Fruit fly (Drosophila melanogaster) S2 (cell line): ENCODE results near the gene CG10252.

Source experiments
- CG8478 ChIP-seq: fragments of >200 bp; optimal IDR thresholded peaks from 2 replicates; lab custom pipeline; 2018
- CTCF ChIP-seq, 2 experiments: fragments of >200 bp; optimal IDR thresholded peaks; 2 replicates each; lab custom pipeline; 2018

CG10252 gene

DNA sequence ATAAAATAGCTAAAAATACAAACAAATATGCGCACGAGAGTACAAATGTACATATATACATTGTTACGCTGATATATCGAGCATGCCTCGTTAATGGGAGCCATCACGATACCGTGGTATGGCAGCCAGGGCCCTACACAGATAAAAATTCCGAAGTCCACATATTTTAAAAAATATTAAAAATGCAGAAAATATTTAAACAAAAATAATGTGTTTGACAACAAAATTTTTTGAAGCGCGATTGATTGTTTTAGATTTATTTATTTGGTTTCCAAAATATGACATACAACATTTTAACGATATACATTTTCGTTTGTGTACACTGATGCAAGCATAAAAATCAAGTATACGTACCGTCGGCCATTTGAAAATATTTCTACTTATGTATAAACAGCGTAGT lies 30.7 kb upstream of the CG10252 start:
- no peak for TF ChIP-seq CG8478 (lab: Kevin White, UChicago)
- TF ChIP-seq CTCF (optimal IDR thresholded peaks at IDR 0.05; lab: Kevin White, UChicago) = no peak

DNA sequence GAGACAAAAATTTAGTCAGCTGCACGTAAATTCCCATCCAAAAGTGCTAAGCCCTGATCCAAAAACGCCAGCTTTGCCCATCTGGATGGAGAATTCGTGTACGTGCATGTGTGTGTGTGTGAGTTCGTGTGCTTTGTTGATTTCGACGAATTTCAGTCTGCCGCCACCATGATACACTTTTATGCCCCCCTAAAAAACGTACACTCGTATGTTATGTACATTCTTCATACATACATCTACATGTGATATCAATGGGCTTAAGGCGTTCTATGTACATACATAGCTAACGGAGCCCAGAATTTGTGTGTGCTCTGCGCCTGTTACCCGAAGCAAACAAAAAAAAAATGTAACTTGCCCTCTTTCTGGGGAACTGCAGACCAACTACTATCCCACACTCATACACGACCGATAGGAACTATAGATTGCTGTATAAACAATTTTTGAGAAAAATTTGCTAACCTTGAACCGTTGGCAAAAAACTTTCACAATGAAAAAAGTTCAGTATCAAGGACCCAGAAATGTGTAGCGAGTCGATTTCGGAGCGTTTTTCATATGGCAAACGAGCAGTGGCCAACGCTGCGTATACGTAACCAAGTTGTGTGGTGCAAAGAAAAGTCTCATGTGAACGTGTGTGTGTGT lies 29.8 kb upstream of the CG10252 start:
- TF ChIP-seq CG8478 (lab: Kevin White, UChicago) (no peak), CTCF (optimal IDR thresholded peaks at IDR 0.05; lab: Kevin White, UChicago) (no peak)

DNA sequence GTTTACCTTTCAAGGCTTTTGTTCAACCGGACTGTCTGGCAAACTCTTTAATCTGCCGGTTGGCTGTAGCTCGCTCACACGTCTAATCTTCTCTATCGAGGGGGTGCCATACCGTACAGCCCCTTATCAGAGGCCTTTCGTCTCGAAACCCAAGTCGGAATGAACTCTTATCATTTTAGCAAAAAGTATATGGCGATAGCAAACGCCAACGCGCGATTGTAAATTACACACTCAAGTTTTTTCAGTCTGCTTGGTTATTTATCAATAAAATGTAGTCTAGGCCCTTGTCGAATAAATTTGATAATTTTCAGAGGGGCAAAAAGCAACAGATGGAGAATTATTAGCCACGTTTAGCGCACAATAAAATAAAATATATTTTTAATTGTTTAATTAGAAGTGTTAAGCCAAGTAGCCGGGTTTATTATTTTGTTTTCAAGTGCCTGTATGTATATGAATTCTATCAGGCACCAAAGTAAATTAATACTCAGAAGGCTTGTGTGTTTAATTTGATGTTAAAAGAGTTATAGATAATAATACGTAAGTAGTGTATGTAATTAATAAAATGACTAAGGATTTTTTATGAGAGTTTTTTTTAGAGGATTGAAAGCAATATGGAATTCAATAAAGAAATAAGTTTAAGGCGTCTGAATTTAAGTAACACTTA lies 28.9 kb upstream of the CG10252 start:
- no peak for TF ChIP-seq CTCF (optimal IDR thresholded peaks at IDR 0.05; lab: Kevin White, UChicago)
- TF ChIP-seq CG8478 (lab: Kevin White, UChicago) = no peak

DNA sequence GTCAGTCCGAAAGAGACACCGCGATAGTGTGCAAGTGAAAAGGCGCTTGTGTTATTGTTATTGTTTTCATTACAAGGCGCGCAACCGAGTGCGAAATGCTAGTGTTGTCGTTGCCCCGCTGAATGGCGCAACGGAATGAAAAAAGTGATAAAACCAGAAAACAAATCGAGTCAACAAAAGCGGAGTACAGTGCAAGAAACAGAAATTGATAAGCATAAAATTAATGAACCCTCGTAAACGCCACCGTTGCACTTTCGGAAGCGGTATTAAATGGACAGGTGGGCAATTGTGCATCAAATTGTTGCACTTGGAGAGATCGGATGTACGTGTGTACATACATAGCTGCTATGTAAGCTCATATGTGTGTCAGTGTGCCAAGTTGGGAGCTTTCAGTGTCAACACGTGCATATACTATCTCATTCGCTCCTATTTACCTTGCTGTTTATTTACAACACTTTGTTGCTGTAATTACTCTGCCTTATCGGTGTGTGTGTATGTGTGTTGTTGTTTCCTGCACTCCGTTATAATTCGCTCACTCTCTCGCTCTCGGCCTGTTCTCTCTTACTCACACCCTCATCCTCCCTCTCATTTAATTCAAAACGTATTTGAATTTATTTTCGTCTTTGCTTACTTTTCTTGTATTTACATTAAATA lies 27.5 kb upstream of the CG10252 start:
- no peak for TF ChIP-seq CTCF (optimal IDR thresholded peaks at IDR 0.05; lab: Kevin White, UChicago)
- TF ChIP-seq CG8478 (lab: Kevin White, UChicago) = no peak

DNA sequence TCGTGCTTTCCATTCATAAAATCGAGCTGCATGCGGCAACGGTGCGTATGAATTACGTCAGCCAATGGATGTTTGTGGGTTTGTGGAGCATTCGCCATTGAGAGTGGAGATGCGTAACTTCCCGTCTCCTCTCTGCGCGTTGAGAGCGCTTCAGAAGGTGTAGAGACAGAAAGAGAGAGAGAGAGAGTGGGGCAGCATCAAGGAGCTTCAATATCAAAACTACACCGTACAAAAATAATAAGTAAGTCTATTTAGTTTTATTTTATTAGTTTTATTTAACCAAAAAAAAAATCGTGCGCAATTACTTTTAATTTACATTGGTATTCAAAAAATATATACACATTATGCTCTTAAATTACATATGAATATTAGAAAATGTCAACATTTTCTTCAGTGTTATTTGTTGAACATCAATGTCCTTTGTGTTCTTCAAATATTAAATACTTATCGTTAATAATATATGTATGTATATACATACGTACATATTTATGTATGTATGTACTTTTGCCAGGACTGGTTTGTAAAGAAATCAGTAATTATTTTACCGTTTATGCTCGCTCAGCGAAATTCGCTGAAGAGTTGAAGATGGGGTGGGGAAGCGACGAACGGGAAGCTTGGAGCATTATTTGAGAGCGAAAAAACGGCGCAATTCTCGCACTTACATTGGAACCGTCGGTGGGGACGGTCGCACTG lies 26.8 kb upstream of the CG10252 start, which contains the start of gene CG10365:
Gene CG10365, plus strand, starts transcription at position 652 of the 693 bp plus-strand sequence.
- TF ChIP-seq CG8478 (lab: Kevin White, UChicago) (no peak), CTCF (optimal IDR thresholded peaks at IDR 0.05; lab: Kevin White, UChicago) (no peak)

DNA sequence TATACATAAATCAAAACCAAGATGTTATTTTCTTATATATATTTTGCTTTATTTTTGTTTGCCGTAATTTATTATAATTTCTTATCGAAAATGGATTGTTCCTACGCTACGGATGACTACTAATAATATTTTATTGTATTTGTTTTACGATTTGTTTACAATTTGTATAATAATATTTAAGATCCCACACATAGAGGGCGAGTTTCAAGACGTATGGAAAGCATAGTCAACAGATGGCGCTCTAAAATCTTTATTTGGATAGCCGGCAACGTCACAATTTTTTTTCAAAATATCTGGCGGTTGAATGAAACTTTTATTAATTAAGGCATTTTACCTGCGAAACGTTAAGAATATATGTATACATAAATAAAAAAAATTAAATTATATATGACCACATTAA lies 25.9 kb upstream of the CG10252 start:
- peak; percentile 54 to 90 for TF ChIP-seq CTCF (optimal IDR thresholded peaks at IDR 0.05; lab: Kevin White, UChicago)
- no peak for TF ChIP-seq CG8478 (lab: Kevin White, UChicago)

DNA sequence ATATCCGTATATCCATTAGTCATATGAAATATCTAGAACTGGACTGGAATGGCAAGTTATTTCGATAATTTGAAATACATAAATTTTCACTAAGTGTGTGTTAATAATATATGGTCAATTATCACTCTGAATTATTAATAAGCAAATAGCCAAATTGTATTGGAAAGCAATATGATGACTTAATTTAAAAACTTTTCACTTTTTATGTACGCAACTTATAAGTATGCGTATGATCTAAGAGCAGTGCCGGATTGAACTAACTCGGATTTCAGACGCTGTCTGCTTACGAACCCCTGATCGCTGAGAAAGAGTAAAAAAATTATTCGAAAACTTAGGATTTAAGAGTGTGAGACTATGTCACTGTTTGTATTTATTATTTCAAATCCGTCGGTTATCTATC lies 25.5 kb upstream of the CG10252 start, which contains the start of gene CG10232:
Gene CG10232, minus strand, starts transcription at position 101 of the 400 bp plus-strand sequence.
- TF ChIP-seq CTCF (optimal IDR thresholded peaks at IDR 0.05; lab: Kevin White, UChicago) (no peak), CG8478 (lab: Kevin White, UChicago) (no peak)

DNA sequence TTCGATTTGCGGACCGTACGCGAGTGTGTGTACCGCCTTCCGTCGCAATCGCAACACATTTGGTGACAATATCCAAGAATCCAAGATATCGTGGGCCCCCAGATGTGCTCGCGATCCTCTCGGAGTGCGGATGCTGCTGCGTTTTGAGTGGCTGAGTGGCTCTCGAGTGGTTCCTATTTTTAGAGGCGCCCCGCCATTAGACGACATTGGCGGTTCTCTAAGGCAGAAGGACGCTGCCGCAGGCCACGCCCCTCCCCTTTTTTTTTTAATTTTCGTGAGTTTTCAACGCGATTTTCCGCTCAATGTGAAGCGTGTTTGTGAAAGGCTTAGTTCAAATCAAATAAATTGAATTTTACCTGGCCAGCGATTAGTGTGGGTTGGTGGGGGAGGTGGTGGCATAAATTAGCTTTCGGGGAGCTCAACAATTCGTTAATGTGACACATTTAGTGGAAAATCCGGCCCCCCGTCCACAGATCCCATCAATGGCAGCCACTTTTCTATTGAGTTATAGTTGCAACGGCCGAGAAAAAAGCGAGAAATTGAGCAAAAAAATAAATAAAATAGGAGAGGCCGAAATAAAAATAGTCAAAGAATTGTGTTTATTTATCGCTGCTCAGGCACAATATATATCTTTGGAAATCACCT lies 22.4 kb upstream of the CG10252 start, which contains the start of gene nau:
Gene nau, minus strand, starts transcription at position 61 of the 645 bp plus-strand sequence.
- TF ChIP-seq CG8478 (lab: Kevin White, UChicago) = no peak
- TF ChIP-seq CTCF (optimal IDR thresholded peaks at IDR 0.05; lab: Kevin White, UChicago) = no peak

DNA sequence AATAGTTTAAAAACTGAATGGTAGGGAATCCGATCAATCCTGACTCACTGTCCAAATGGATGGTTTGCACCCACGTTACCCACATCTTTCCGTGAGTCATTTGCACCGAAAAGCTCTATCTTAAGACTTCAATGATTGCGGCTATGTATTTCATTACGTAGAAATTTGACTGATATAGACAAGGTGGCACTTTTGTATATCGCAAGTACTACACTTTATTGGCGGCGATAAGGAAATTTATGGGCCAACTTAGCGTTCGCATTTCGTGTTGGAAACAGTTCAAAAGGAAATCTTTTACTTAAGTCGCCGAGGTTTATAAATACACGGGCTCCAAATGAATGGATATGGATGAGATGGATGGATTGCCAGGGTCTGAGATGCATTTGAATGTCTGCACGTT lies 18.8 kb upstream of the CG10252 start:
- TF ChIP-seq CG8478 (lab: Kevin White, UChicago) (no peak), CTCF (optimal IDR thresholded peaks at IDR 0.05; lab: Kevin White, UChicago) (no peak)

DNA sequence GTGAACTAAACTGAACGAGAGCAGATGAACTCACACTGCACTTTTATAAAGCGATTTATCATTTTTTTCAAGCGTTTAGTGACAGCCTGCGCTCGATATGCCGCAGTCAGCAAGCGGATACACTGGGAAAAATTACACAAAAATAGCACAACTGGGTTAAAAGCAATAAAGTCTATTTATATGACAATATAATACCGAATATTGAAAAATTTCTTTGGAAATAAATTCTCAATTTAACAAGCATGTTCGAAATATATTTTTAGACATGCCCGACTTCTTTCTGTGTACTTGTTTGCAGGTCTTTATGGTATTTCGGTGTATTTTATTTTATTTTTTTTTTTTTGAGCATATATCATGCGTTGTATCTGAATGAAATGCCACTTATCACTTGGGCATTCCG lies 17.9 kb upstream of the CG10252 start:
- TF ChIP-seq CTCF (optimal IDR thresholded peaks at IDR 0.05; lab: Kevin White, UChicago) (no peak), CG8478 (lab: Kevin White, UChicago) (no peak)

DNA sequence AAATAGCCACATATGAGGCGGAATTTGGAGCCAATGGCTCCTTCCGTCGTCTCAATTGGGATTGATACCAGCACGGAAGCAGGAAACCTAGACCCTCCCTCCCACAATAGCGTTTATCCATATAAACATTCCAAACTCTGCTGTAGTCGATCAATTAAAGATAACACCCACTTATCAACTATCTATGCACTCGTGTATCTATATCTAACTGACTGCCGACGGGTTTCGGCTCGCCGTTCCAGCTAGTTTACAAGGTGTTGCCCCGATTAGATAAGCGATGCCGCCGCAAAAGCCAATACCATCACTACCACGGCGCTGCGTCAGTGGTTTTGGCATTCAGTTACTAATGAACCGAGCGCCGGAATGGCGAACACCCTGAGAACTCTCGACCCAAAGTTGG lies 15.2 kb upstream of the CG10252 start, which contains the start of gene CG10300:
Gene CG10300, plus strand, starts transcription at position 333 of the 400 bp plus-strand sequence.
- no peak for TF ChIP-seq CG8478 (lab: Kevin White, UChicago)

DNA sequence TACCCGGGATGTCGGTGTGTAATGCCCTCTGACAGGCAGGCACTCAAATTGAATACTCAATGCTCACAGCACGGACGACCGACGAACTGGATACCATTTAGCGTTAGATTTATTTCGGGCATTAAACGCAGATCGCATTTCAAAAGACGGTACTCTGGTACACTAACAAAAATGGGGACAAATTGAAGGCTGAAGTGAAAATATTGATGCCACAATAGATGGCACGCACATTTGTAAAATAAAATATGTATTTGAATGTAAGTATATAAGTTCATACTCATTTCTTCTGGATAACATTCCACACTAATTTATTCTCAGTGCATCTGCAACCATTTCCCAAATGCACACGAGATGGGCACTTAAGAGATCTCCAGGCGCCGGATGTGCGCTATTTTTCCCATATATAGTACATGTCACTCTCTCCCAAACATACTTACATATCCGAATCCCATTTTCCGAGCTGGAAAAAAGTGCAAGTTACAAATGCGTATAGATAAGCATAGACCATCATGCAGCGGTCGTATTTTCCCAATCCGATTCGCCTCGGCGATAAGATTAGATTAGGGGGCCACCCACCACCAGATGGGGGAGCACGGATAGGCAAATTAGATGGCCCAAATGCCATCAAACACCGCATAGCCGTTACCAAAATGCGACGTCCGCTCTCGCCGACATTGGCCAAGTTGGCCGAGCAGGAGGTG lies 13.6 kb upstream of the CG10252 start, which contains the start of gene CG10301:
Gene CG10301, plus strand, starts transcription at position 651 of the 701 bp plus-strand sequence.
- TF ChIP-seq CTCF (optimal IDR thresholded peaks at IDR 0.05; lab: Kevin White, UChicago) (no peak), CG8478 (lab: Kevin White, UChicago) (no peak)

DNA sequence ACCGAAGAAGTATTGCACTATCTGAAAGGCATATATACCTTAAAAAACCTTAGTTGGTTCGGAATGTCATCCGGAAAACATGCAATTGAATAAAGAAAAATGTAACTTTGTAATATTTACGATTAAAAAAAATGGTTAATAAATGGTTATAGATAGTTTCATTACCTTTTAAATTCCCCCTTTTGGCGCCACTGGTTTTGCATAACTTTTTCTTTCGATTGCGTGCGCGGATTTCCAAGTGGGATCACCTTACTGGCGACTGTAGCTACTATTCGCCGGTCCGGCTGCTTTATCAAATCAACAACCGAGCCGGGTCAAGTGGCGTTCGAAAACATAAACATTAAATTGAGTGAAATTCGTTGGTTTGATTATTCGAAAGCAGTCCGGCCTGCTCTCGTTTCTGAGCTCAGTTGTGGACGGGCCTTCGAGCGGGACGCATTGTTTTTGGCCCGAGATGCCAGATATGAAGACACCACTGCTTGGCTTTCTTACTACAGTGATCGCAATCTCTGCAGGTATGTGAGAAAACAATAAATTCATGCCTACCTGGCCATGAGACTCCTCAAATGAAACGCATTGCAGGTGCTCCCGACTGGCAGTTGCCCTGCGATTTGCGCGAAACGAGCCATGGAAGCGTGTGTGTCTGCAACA lies 8.5 kb upstream of the CG10252 start, which contains the start of gene Gba1b:
Gene Gba1b, plus strand, starts transcription at position 422 of the 651 bp plus-strand sequence.
- no peak for TF ChIP-seq CG8478 (lab: Kevin White, UChicago)
- no peak for TF ChIP-seq CTCF (optimal IDR thresholded peaks at IDR 0.05; lab: Kevin White, UChicago)
